Worm (Caenorhabditis elegans) whole organism, young adult: ENCODE data around the gene oma-1.

Source experiments
- B0019.2 ChIP-seq: fragments of 200-800 bp; sonication (Bioruptor generic); conservative IDR thresholded peaks from 2 replicates; pipeline ENCODE4 v1.3.6; 2022; ENCODE audit warnings: missing genetic modification reagents, missing genetic modification characterization, missing compliant biosample characterization
- F23B12.7 ChIP-seq: sonication (generic microtip); optimal IDR thresholded peaks from 2 replicates; lab custom pipeline; 2017; ENCODE audit warnings: missing genetic modification characterization, mild to moderate bottlenecking, missing compliant biosample characterization, antibody characterized with exemption, moderate library complexity; ENCODE audit not compliant: insufficient read depth
- F37B4.10 ChIP-seq: fragments of 200-800 bp; sonication (Bioruptor generic); IDR thresholded peaks from 2 replicates; pipeline ENCODE4 v1.3.6; 2022; ENCODE audit warnings: missing genetic modification characterization, missing compliant biosample characterization
- F39B2.1 ChIP-seq: fragments of 200-800 bp; sonication (Bioruptor generic); IDR thresholded peaks from 2 replicates; pipeline ENCODE4 v1.3.6; 2022; ENCODE audit warnings: missing genetic modification reagents, missing genetic modification characterization, missing compliant biosample characterization
- K12H6.12 ChIP-seq: fragments of 200-800 bp; sonication (Bioruptor generic); optimal IDR thresholded peaks from 2 replicates; lab custom pipeline; 2018; ENCODE audit warnings: mild to moderate bottlenecking, missing genetic modification characterization, missing compliant biosample characterization
- T07F8.4 ChIP-seq: sonication (generic microtip); optimal IDR thresholded peaks from 2 replicates; lab custom pipeline; 2016; ENCODE audit warnings: mild to moderate bottlenecking, missing genetic modification characterization, moderate library complexity, missing compliant biosample characterization
- Y53G8AR.9 ChIP-seq: fragments of 200-800 bp; sonication (Bioruptor generic); conservative IDR thresholded peaks from 2 replicates; pipeline ENCODE4 v1.3.6; 2022; ENCODE audit warnings: missing genetic modification reagents, missing genetic modification characterization, missing compliant biosample characterization
- Y67H2A.10 ChIP-seq: fragments of 200-800 bp; sonication (Bioruptor generic); conservative IDR thresholded peaks from 2 replicates; pipeline ENCODE4 v1.3.6; 2022; ENCODE audit warnings: missing genetic modification reagents, missing genetic modification characterization, missing compliant biosample characterization
- Y79H2A.3 ChIP-seq: fragments of 200-800 bp; sonication (Bioruptor generic); conservative IDR thresholded peaks from 2 replicates; pipeline ENCODE4 v1.3.6; 2022; ENCODE audit warnings: missing genetic modification reagents, missing genetic modification characterization, missing compliant biosample characterization
- akir-1 ChIP-seq: fragments of 200-800 bp; sonication (Bioruptor generic); optimal IDR thresholded peaks from 2 replicates; lab custom pipeline; 2018; ENCODE audit warnings: mild to moderate bottlenecking, missing genetic modification characterization, moderate library complexity, missing compliant biosample characterization
- athp-1 ChIP-seq: sonication (generic microtip); optimal IDR thresholded peaks from 2 replicates; lab custom pipeline; 2017; ENCODE audit warnings: mild to moderate bottlenecking, missing genetic modification characterization, missing compliant biosample characterization
- attf-6 ChIP-seq: fragments of 200-800 bp; sonication (Bioruptor generic); IDR thresholded peaks from 2 replicates; pipeline ENCODE4 v1.3.6; 2022; ENCODE audit warnings: missing genetic modification reagents, missing genetic modification characterization, missing compliant biosample characterization
- bed-1 ChIP-seq: fragments of 200-800 bp; sonication (Bioruptor generic); IDR thresholded peaks from 2 replicates; pipeline ENCODE4 v1.3.6; 2022; ENCODE audit warnings: missing genetic modification reagents, missing genetic modification characterization, missing compliant biosample characterization
- bed-2 ChIP-seq: fragments of 200-800 bp; sonication (Bioruptor generic); IDR thresholded peaks from 2 replicates; pipeline ENCODE4 v1.3.6; 2022; ENCODE audit warnings: missing genetic modification reagents, missing genetic modification characterization, missing compliant biosample characterization
- ccch-3 ChIP-seq: fragments of 200-800 bp; sonication (Bioruptor generic); optimal IDR thresholded peaks from 2 replicates; lab custom pipeline; 2018; ENCODE audit warnings: mild to moderate bottlenecking, missing genetic modification characterization, missing compliant biosample characterization
- cebp-1 ChIP-seq, 2 experiments: fragments of 200-800 bp in 1 of 2; sonication (Bioruptor generic) in 1 of 2; sonication (generic microtip) in 1 of 2; IDR thresholded peaks in 1 of 2; optimal IDR thresholded peaks in 1 of 2; 2 replicates each; pipeline versions ENCODE4 v1.3.6 to Lab custom; 2017 to 2022; ENCODE audit warnings: missing compliant biosample characterization in 2 of 2, missing genetic modification characterization in 2 of 2, mild to moderate bottlenecking in 1 of 2, missing genetic modification reagents in 1 of 2, moderate library complexity in 1 of 2
- cebp-2 ChIP-seq: fragments of 200-800 bp; sonication (Bioruptor generic); IDR thresholded peaks from 2 replicates; pipeline ENCODE4 v1.3.6; 2022; ENCODE audit warnings: missing genetic modification characterization, missing compliant biosample characterization
- ceh-40 ChIP-seq: fragments of 200-800 bp; sonication (Bioruptor generic); IDR thresholded peaks from 2 replicates; pipeline ENCODE4 v1.3.6; 2022; ENCODE audit warnings: missing genetic modification characterization, missing compliant biosample characterization
- ceh-91 ChIP-seq: fragments of 200-800 bp; sonication (Bioruptor generic); IDR thresholded peaks from 2 replicates; pipeline ENCODE4 v1.3.6; 2022; ENCODE audit warnings: missing genetic modification reagents, missing genetic modification characterization, missing compliant biosample characterization
- die-1 ChIP-seq: sonication (generic microtip); optimal IDR thresholded peaks from 2 replicates; lab custom pipeline; 2016; ENCODE audit warnings: missing genotype, mild to moderate bottlenecking, missing genetic modification characterization, missing compliant biosample characterization
- dpl-1 ChIP-seq: fragments of 150-350 bp; optimal IDR thresholded peaks from 2 replicates; lab custom pipeline; 2014; ENCODE audit warnings: missing biosample characterization, missing genetic modification reagents, missing genetic modification characterization
- efl-1 ChIP-seq: fragments of 150-350 bp; optimal IDR thresholded peaks from 2 replicates; lab custom pipeline; 2014; ENCODE audit warnings: missing biosample characterization, missing genetic modification reagents, missing genetic modification characterization
- egl-44 ChIP-seq: fragments of 200-800 bp; sonication (Bioruptor generic); IDR thresholded peaks from 2 replicates; pipeline ENCODE4 v1.3.6; 2022; ENCODE audit warnings: missing genetic modification reagents, missing genetic modification characterization, missing compliant biosample characterization
- ekl-4 ChIP-seq: fragments of 200-800 bp; sonication (Bioruptor generic); IDR thresholded peaks from 2 replicates; pipeline ENCODE4 v1.3.6; 2022; ENCODE audit warnings: missing genetic modification reagents, missing genetic modification characterization, missing compliant biosample characterization
- hlh-12 ChIP-seq: sonication (generic microtip); optimal IDR thresholded peaks from 2 replicates; lab custom pipeline; 2016; ENCODE audit warnings: missing genetic modification characterization, missing compliant biosample characterization
- hlh-26 ChIP-seq: fragments of 200-800 bp; sonication (Bioruptor generic); conservative IDR thresholded peaks from 2 replicates; pipeline ENCODE4 v1.3.6; 2022; ENCODE audit warnings: missing genetic modification reagents, missing genetic modification characterization, missing compliant biosample characterization
- hmg-20 ChIP-seq: fragments of 200-800 bp; sonication (Bioruptor generic); IDR thresholded peaks from 2 replicates; pipeline ENCODE4 v1.3.6; 2022; ENCODE audit warnings: missing genetic modification reagents, missing genetic modification characterization, missing compliant biosample characterization
- let-526 ChIP-seq: fragments of 200-800 bp; sonication (Bioruptor generic); IDR thresholded peaks from 2 replicates; pipeline ENCODE4 v1.3.6; 2022; ENCODE audit warnings: missing genetic modification reagents, missing genetic modification characterization, missing compliant biosample characterization
- let-607 ChIP-seq, 2 experiments: fragments of 200-800 bp in 1 of 2; sonication (Bioruptor generic) in 1 of 2; sonication (generic microtip) in 1 of 2; optimal IDR thresholded peaks; 2 replicates each; lab custom pipeline; 2016 to 2018; ENCODE audit warnings: mild to moderate bottlenecking in 2 of 2, missing compliant biosample characterization in 2 of 2, missing genetic modification characterization in 2 of 2, moderate library complexity in 2 of 2, missing genotype in 1 of 2
- lin-35 ChIP-seq, 3 experiments: fragments of 150-350 bp in 2 of 3; sonication (generic microtip) in 1 of 3; optimal IDR thresholded peaks; 2 replicates each; lab custom pipeline; 2014 to 2018; ENCODE audit warnings: missing biosample characterization in 3 of 3, missing genetic modification characterization in 3 of 3, missing genetic modification reagents in 3 of 3
- lin-40 ChIP-seq: sonication (generic microtip); optimal IDR thresholded peaks from 2 replicates; lab custom pipeline; 2016; ENCODE audit warnings: missing genetic modification characterization, mild to moderate bottlenecking, missing compliant biosample characterization, missing genotype, missing genetic modification reagents
- lsl-1 ChIP-seq: fragments of 200-800 bp; sonication (Bioruptor generic); optimal IDR thresholded peaks from 2 replicates; lab custom pipeline; 2018; ENCODE audit warnings: mild to moderate bottlenecking, missing genetic modification characterization, moderate library complexity, missing compliant biosample characterization
- madf-8 ChIP-seq: fragments of 200-800 bp; sonication (Bioruptor generic); conservative IDR thresholded peaks from 2 replicates; pipeline ENCODE4 v1.3.6; 2022; ENCODE audit warnings: missing genetic modification reagents, missing genetic modification characterization, missing compliant biosample characterization
- mcd-1 ChIP-seq: fragments of 200-800 bp; sonication (Bioruptor generic); IDR thresholded peaks from 2 replicates; pipeline ENCODE4 v1.3.6; 2022; ENCODE audit warnings: missing genetic modification reagents, missing genetic modification characterization, missing compliant biosample characterization
- mel-28 ChIP-seq: sonication (generic microtip); optimal IDR thresholded peaks from 2 replicates; lab custom pipeline; 2016; ENCODE audit warnings: borderline replicate concordance, mild to moderate bottlenecking, missing genetic modification characterization, missing compliant biosample characterization
- mes-4 ChIP-seq: sonication (generic microtip); optimal IDR thresholded peaks from 2 replicates; lab custom pipeline; 2016; ENCODE audit warnings: missing genotype, missing genetic modification characterization, missing compliant biosample characterization
- nfya-2 ChIP-seq: fragments of 200-800 bp; sonication (Bioruptor generic); IDR thresholded peaks from 2 replicates; pipeline ENCODE4 v1.3.6; 2022; ENCODE audit warnings: missing genetic modification reagents, missing genetic modification characterization, missing compliant biosample characterization
- nfyb-1 ChIP-seq: fragments of 200-800 bp; sonication (Bioruptor generic); IDR thresholded peaks from 2 replicates; pipeline ENCODE4 v1.3.6; 2022; ENCODE audit warnings: missing genetic modification reagents, missing genetic modification characterization, missing compliant biosample characterization
- nhr-80 ChIP-seq: sonication (generic microtip); optimal IDR thresholded peaks from 2 replicates; lab custom pipeline; 2016; ENCODE audit warnings: missing genetic modification characterization, missing compliant biosample characterization
- nhr-90 ChIP-seq: sonication (generic microtip); optimal IDR thresholded peaks from 2 replicates; lab custom pipeline; 2016; ENCODE audit warnings: missing genotype, mild to moderate bottlenecking, missing genetic modification characterization, missing compliant biosample characterization
- pha-4 ChIP-seq: fragments of 150-350 bp; sonication (generic microtip); optimal IDR thresholded peaks from 2 replicates; lab custom pipeline; 2014; ENCODE audit warnings: missing biosample characterization, missing genetic modification reagents, missing genetic modification characterization
- rcor-1 ChIP-seq: fragments of 200-800 bp; sonication (Bioruptor generic); IDR thresholded peaks from 2 replicates; pipeline ENCODE4 v1.3.6; 2022; ENCODE audit warnings: missing genetic modification reagents, missing genetic modification characterization, missing compliant biosample characterization
- rec-8 ChIP-seq, 2 experiments: sonication (generic microtip); optimal IDR thresholded peaks; 2 replicates each; lab custom pipeline; 2016; ENCODE audit warnings: mild to moderate bottlenecking in 2 of 2, missing genetic modification characterization in 2 of 2, missing genetic modification reagents in 2 of 2, missing genotype in 2 of 2, missing biosample characterization in 1 of 2, missing compliant biosample characterization in 1 of 2, moderate library complexity in 1 of 2
- somi-1 ChIP-seq: fragments of 200-800 bp; sonication (Bioruptor generic); optimal IDR thresholded peaks from 2 replicates; lab custom pipeline; 2018; ENCODE audit warnings: mild to moderate bottlenecking, missing genetic modification characterization, missing compliant biosample characterization
- unc-130 ChIP-seq: sonication (generic microtip); optimal IDR thresholded peaks from 2 replicates; lab custom pipeline; 2016; ENCODE audit warnings: missing genetic modification reagents, missing genetic modification characterization, missing compliant biosample characterization
- unc-62 ChIP-seq: fragments of 150-350 bp; optimal IDR thresholded peaks from 2 replicates; lab custom pipeline; 2014; ENCODE audit warnings: missing biosample characterization, missing genetic modification reagents, missing genetic modification characterization
- zim-3 ChIP-seq: sonication (generic microtip); optimal IDR thresholded peaks from 2 replicates; lab custom pipeline; 2017; ENCODE audit warnings: mild to moderate bottlenecking, missing genetic modification characterization, moderate library complexity, missing compliant biosample characterization
- ztf-28 ChIP-seq: fragments of 200-800 bp; sonication (Bioruptor generic); IDR thresholded peaks from 2 replicates; pipeline ENCODE4 v1.3.6; 2022; ENCODE audit warnings: missing genetic modification reagents, missing genetic modification characterization, missing compliant biosample characterization

Gene oma-1

ce11 chrIV:8888525-8889026 lies at the start of gene oma-1 (continued):
- TF ChIP-seq efl-1 (GFP tag; lab: Kevin White, UChicago) (peak; percentile 95), nhr-80 (tag; lab: Kevin White, UChicago) (no peak), let-526 (GFP tag; lab: Robert Waterston, UW) (no peak), F23B12.7 (no peak), ekl-4 (GFP tag; lab: Robert Waterston, UW) (no peak), ceh-40 (GFP tag; lab: Robert Waterston, UW) (no peak), zim-3 (no peak), F37B4.10 (GFP tag; lab: Robert Waterston, UW) (no peak), ceh-91 (GFP tag; lab: Robert Waterston, UW) (peak; percentile 91), lin-35 (GFP tag; optimal IDR thresholded peaks at IDR 0.05; lab: Kevin White, UChicago) (peak in 1 of 3 experiments; percentile 64), nfyb-1 (GFP tag; lab: Robert Waterston, UW) (no peak), K12H6.12 (tag; lab: Kevin White, UChicago) (no peak), F39B2.1 (GFP tag; lab: Robert Waterston, UW) (no peak), ccch-3 (GFP tag; lab: Kevin White, UChicago) (no peak), cebp-1 (GFP tag; IDR thresholded peaks at IDR 0.05; lab: Robert Waterston, UW) (no peak), cebp-1 (tag; optimal IDR thresholded peaks at IDR 0.05; lab: Kevin White, UChicago) (no peak), pha-4 (no peak), T07F8.4 (tag; lab: Kevin White, UChicago) (no peak), bed-2 (GFP tag; lab: Robert Waterston, UW) (no peak), athp-1 (tag; lab: Kevin White, UChicago) (no peak), somi-1 (GFP tag; lab: Kevin White, UChicago) (no peak), B0019.2 (GFP tag; lab: Robert Waterston, UW) (peak; percentile 36; the same call in 1 of the 2 replicates), lsl-1 (GFP tag; lab: Kevin White, UChicago) (peak; percentile 99), cebp-2 (GFP tag; lab: Robert Waterston, UW) (no peak), lin-40 (tag; lab: Kevin White, UChicago) (no peak), mel-28 (tag; lab: Kevin White, UChicago) (no peak), rcor-1 (GFP tag; lab: Robert Waterston, UW) (peak; percentile 65; the same call in 1 of the 2 replicates), unc-130 (GFP tag; lab: Kevin White, UChicago) (peak; percentile 44), ztf-28 (no peak), madf-8 (GFP tag; lab: Robert Waterston, UW) (peak; percentile 98), unc-62 (no peak), rec-8 (tag; optimal IDR thresholded peaks at IDR 0.05; lab: Kevin White, UChicago) (no peak), mes-4 (no peak), die-1 (no peak), Y79H2A.3 (no peak), dpl-1 (peak; percentile 83), nhr-90 (tag; lab: Kevin White, UChicago) (no peak), nfya-2 (no peak), attf-6 (no peak), hlh-12 (no peak), let-607 (tag; optimal IDR thresholded peaks at IDR 0.05; lab: Kevin White, UChicago) (no peak), mcd-1 (GFP tag; lab: Robert Waterston, UW) (no peak), bed-1 (no peak), egl-44 (GFP tag; lab: Robert Waterston, UW) (no peak), akir-1 (GFP tag; lab: Kevin White, UChicago) (no peak), hlh-26 (GFP tag; lab: Robert Waterston, UW) (no peak), hmg-20 (GFP tag; lab: Robert Waterston, UW) (no peak), Y53G8AR.9 (GFP tag; lab: Robert Waterston, UW) (no peak), Y67H2A.10 (GFP tag; lab: Robert Waterston, UW) (no peak)
